Worm (Caenorhabditis elegans) whole organism, L1 larva: ENCODE data around the gene eif-2Balpha.

Source experiments
- aha-1 ChIP-seq: fragments of 150-350 bp; optimal IDR thresholded peaks from 2 replicates; lab custom pipeline; 2014; ENCODE audit warnings: missing biosample characterization, missing genetic modification characterization
- alr-1 ChIP-seq: fragments of 200-800 bp; sonication (Bioruptor generic); optimal IDR thresholded peaks from 2 replicates; lab custom pipeline; 2018; ENCODE audit warnings: borderline replicate concordance, mild to moderate bottlenecking, missing genetic modification characterization, missing compliant biosample characterization
- aly-2 ChIP-seq: fragments of 150-350 bp; optimal IDR thresholded peaks from 2 replicates; lab custom pipeline; 2014; ENCODE audit warnings: missing biosample characterization, missing genetic modification characterization
- ama-1 ChIP-seq: fragments of 150-350 bp; optimal IDR thresholded peaks from 2 replicates; lab custom pipeline; 2014
- ceh-82 ChIP-seq, 3 experiments: fragments of 150-350 bp in 1 of 3; sonication (generic microtip) in 2 of 3; optimal IDR thresholded peaks; 2 replicates each; lab custom pipeline; 2014 to 2017; ENCODE audit warnings: missing biosample characterization in 3 of 3, missing genetic modification characterization in 3 of 3
- efl-3 ChIP-seq: fragments of 200-800 bp; sonication (Bioruptor generic); optimal IDR thresholded peaks from 2 replicates; lab custom pipeline; 2018; ENCODE audit warnings: mild to moderate bottlenecking, missing genetic modification characterization, missing compliant biosample characterization
- lsy-2 ChIP-seq, 2 experiments: fragments of 150-350 bp; optimal IDR thresholded peaks; 2 replicates each; lab custom pipeline; 2014; ENCODE audit warnings: missing biosample characterization in 2 of 2, missing genetic modification characterization in 2 of 2
- mdl-1 ChIP-seq, 2 experiments: fragments of 150-350 bp; optimal IDR thresholded peaks; 2 replicates each; lab custom pipeline; 2014 to 2017; ENCODE audit warnings: missing biosample characterization in 2 of 2, missing genetic modification characterization in 2 of 2, inconsistent platforms in 1 of 2
- mep-1 ChIP-seq: fragments of 150-350 bp; optimal IDR thresholded peaks from 2 replicates; lab custom pipeline; 2014; ENCODE audit warnings: missing biosample characterization, missing genetic modification characterization
- pag-3 ChIP-seq: sonication (generic microtip); optimal IDR thresholded peaks from 2 replicates; lab custom pipeline; 2017; ENCODE audit warnings: missing genetic modification characterization, mild to moderate bottlenecking, missing compliant biosample characterization, antibody characterized with exemption, borderline replicate concordance; ENCODE audit not compliant: insufficient read depth
- unc-62 ChIP-seq: fragments of 150-350 bp; optimal IDR thresholded peaks from 2 replicates; lab custom pipeline; 2014; ENCODE audit warnings: missing biosample characterization, missing genetic modification reagents, missing genetic modification characterization
- vab-15 ChIP-seq: sonication (generic microtip); optimal IDR thresholded peaks from 2 replicates; lab custom pipeline; 2017; ENCODE audit warnings: missing genotype, mild to moderate bottlenecking, missing genetic modification characterization, missing compliant biosample characterization
- ztf-11 ChIP-seq, 2 experiments: sonication (generic microtip); optimal IDR thresholded peaks; 2 replicates each; lab custom pipeline; 2016 to 2017; ENCODE audit warnings: missing genetic modification characterization in 2 of 2, missing biosample characterization in 1 of 2, missing compliant biosample characterization in 1 of 2

ce11 chrIII:9525252-9525651, 17.7 kb upstream of the eif-2Balpha start, which contains the start of gene trpp-3:
- no peak for TF ChIP-seq ceh-82 (tag; optimal IDR thresholded peaks at IDR 0.05; lab: Kevin White, UChicago)
- no peak for TF ChIP-seq aha-1 (tag; lab: Kevin White, UChicago)
- no peak for TF ChIP-seq alr-1 (tag; lab: Kevin White, UChicago)
- no peak for TF ChIP-seq efl-3 (GFP tag; lab: Kevin White, UChicago)
- TF ChIP-seq unc-62 (GFP tag; lab: Kevin White, UChicago): no peak
- no peak for TF ChIP-seq ama-1
- TF ChIP-seq mdl-1 (tag; optimal IDR thresholded peaks at IDR 0.05; lab: Kevin White, UChicago): no peak
- no peak for TF ChIP-seq mep-1
- no peak for TF ChIP-seq lsy-2 (tag; optimal IDR thresholded peaks at IDR 0.05; lab: Kevin White, UChicago)
- TF ChIP-seq aly-2 (tag; lab: Kevin White, UChicago): no peak
- TF ChIP-seq vab-15 (tag; lab: Kevin White, UChicago): no peak
- TF ChIP-seq ztf-11 (tag; optimal IDR thresholded peaks at IDR 0.05; lab: Kevin White, UChicago): no peak
- TF ChIP-seq pag-3: no peak
